Fruit fly (Drosophila melanogaster): ENCODE data around the gene PolE1.

Gene PolE1

DNA sequence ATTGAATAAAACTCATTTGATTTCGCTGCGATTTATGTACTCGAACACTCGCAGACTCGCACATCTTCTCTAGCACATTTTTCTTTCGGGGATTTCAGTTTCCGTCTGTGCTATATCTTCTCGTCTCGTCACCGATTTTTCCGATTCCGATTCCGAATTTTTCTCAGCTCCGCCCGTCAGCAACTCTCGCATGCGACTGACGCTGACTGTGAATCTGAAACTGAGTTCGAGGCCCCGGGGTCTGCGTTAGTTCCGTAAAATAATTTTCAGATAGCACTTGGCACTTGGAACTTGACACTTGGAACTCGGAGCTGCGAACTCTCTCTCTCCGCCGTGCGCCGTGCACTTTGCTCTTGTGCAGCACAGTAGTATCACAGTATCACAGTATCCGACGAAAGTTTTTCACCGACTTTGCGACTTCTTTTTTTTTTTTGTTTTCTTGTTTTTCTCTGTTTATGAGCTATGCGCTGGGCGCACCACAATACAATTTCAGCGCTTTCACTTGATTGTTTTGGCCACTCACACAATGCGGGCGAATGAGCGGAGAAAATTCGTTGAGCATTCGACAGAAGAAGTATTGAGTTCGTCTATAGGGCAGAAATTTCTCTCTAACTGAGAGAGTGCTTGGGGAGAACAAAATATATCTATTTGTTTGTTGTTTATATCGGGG, 36.8 kb downstream of the PolE1 start, which contains the start of gene CG4393:
Gene CG4393, minus strand, starts transcription at position 187 of the 670 bp plus-strand sequence.
- TF ChIP-seq Sin3A (optimal IDR thresholded peaks at IDR 0.05) (no peak), psq (optimal IDR thresholded peaks at IDR 0.05) (no peak), Myc (optimal IDR thresholded peaks at IDR 0.05) (no peak), h (optimal IDR thresholded peaks at IDR 0.05) (no peak), ttk (optimal IDR thresholded peaks at IDR 0.05) (no peak), insv (optimal IDR thresholded peaks at IDR 0.05) (no peak)

DNA sequence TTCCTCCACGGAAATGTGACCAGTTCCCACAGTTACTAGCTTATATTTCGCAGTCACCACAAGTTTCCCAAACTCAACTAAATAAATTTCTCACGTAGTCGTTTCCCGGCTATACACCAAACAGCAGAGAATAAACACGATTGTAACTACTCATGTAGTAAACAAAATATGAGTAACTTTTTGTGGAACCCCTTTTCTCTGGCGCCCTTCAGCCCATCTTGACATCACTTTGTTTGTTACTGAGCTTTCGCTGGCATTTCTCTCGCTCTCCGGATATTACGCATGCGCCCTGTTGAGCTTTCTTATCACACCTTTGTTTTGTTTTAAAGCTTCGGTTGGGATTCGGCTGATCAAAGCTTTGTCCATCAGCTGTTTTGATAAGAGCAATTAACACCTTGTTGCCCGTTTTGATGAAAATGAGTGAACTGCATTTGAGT, 38.1 kb downstream of the PolE1 start:
- TF ChIP-seq Sin3A (optimal IDR thresholded peaks at IDR 0.05): no peak

DNA sequence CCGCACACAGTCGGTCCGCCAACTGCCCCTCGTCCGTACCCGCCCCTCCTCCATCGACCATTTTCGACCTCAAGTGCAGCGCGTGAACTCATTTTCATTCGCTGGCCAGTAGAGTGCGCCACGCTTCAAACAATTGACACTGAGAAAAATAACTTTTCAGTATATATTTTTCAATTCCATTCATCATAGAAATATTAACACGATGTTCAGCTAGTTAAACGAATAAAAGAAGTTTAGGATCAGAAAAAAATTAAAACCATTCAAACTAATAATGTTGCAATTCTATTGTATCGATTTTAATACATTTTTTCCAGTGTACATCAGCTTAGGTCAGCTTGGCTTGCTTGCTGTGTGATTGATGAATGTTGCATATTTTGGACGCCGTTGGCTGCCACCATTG, 39.0 kb downstream of the PolE1 start:
- no peak for TF ChIP-seq psq (optimal IDR thresholded peaks at IDR 0.05)
- no peak for TF ChIP-seq h (optimal IDR thresholded peaks at IDR 0.05)
- TF ChIP-seq insv (optimal IDR thresholded peaks at IDR 0.05): no peak
- TF ChIP-seq ttk (optimal IDR thresholded peaks at IDR 0.05): no peak
- TF ChIP-seq Myc (optimal IDR thresholded peaks at IDR 0.05): no peak

DNA sequence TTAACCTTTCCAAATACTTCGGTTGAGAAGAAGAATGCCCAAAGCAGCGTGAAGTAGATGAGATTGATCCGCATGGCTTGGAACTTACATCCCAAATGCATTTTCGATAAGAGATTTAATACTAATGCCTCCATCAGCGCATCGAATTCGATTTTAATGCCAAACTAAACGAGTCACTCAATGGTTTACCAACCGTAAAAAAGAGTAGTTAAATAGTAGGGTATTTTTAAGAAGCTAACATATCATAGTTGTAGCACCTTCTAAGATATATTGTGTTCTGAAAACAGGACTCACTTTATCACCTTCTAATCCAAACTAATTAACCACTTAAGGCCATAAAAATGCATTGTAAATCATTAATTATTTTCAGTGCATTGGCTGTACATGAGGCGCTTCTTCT, 40.9 kb downstream of the PolE1 start, which contains the start of gene CG31515:
Gene CG31515, minus strand, starts transcription at position 101 of the 400 bp plus-strand sequence.
- TF ChIP-seq Myc (optimal IDR thresholded peaks at IDR 0.05) (no peak), h (optimal IDR thresholded peaks at IDR 0.05) (no peak), psq (optimal IDR thresholded peaks at IDR 0.05) (no peak)

DNA sequence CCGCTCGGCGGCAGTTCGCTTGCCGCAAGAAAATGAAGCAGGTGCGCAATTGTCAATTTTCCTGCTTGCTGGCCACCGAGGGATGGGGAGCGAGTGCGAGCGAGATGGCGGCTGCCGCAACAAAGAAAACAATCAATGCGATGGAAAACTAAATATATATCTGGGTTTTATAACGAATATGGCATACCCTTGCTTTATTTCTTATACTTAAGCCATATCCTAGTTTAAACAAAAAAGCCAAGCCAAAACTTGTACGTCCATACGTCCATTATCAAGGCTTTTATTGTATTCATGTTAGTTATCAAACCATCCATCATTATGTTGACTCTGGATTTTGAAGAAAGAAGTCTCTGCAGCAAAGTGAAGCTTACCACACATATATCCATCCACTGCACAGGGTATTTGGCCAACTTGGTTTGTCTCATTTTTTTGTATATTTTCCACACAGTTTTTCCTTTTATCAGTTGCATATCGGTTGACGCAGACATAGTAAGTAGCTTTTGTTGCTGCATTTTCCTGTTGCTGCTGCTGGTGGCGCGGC, 42.9 kb downstream of the PolE1 start:
- TF ChIP-seq h (optimal IDR thresholded peaks at IDR 0.05) (no peak), insv (optimal IDR thresholded peaks at IDR 0.05) (no peak), Myc (optimal IDR thresholded peaks at IDR 0.05) (no peak), Sin3A (optimal IDR thresholded peaks at IDR 0.05) (no peak)

DNA sequence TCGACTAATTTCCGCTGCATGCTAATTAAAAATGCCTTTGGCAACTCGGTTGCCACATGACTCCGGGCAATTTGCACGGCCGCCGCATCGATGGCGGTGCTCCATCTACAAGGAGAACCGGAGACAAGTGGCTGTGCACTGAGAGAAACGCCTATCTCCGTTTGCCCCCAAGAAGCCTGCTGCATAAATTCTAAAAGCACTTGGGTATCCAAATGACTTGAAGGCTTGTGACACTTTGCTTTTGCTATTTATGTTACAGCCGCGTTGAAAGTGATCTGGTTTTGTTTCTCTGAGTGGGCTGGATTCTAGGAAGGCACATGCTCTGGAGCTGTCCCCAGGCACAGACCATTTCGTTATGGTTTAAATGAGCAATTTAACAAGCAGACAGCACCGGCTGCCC, 44.3 kb downstream of the PolE1 start:
- no peak for TF ChIP-seq psq (optimal IDR thresholded peaks at IDR 0.05)
- no peak for TF ChIP-seq ttk (optimal IDR thresholded peaks at IDR 0.05)

DNA sequence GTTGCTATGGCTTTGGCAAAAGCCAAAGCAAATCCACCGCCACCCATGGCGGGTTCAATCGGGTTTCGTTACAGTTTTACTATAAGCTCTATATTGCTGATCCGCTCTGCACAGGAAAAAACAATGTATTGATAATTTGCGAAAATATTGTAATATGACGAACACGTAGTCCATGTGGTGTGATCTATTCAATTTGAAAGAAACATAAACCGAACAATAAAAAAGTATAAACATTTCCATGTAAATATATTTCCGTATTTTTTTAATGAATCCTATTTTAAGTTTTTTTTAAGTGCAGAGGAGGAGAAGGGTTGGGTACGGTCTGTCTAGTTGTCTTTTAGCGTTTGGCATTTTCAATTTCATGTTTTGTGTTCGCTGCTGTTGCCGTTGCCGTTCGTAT, 45.6 kb downstream of the PolE1 start:
- no peak for TF ChIP-seq psq (optimal IDR thresholded peaks at IDR 0.05)
- TF ChIP-seq insv (optimal IDR thresholded peaks at IDR 0.05): no peak
- TF ChIP-seq ttk (optimal IDR thresholded peaks at IDR 0.05): no peak
- TF ChIP-seq Sin3A (optimal IDR thresholded peaks at IDR 0.05): no peak

DNA sequence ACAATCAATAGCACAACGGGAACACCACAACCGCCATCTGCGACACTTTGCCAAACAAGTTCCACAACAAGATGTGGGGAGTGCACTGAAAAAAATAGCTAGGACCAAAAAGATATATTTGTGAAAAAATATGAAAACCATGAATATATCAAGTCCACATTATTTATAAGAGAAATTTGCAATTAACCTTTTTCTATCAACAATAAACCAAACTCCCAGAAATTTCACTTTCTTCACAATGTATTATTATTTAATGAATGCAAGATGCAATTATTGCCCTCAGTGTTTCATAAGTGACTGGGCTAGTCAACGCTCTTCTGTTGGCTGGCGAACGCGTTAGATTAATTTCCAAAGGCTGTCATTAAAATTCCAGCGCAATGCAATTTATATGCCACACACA, 47.8 kb downstream of the PolE1 start:
- TF ChIP-seq h (optimal IDR thresholded peaks at IDR 0.05) (no peak), insv (optimal IDR thresholded peaks at IDR 0.05) (no peak), Myc (optimal IDR thresholded peaks at IDR 0.05) (no peak), Sin3A (optimal IDR thresholded peaks at IDR 0.05) (no peak), psq (optimal IDR thresholded peaks at IDR 0.05) (no peak), ttk (optimal IDR thresholded peaks at IDR 0.05) (no peak)

DNA sequence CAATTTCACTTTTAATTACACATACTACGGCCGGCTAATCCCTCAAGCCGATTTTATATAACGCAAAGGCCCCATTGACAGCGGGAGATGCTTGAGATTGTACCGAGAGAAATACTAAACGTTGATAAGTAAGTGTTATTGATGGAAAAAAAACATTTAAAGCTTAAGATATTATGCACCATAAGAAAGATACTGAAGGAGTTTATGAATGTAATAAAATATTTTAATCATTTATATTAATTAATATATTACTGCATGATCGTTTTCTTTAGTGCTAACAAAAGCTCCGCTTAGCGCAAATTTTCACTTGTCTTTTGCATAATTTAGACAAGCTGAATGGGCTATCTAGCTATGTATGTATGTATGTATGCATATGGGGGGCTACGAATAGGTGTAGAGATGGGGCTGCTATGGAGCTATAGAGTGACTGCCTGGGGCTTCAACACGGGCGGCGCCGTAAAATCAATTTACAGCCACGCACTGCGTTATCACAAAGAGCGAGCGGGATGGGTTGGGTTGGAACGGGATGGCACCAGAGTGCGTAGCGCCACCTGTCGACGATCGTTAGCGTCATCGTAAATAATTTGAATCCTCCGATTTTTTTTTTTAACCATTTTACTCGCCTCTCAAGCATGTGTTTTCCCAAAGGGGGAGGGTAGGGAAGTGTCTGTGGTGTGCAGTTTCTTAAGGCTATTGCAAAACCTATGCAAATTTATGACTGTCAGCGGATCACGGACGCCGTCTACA, 48.8 kb downstream of the PolE1 start:
- TF ChIP-seq ttk (optimal IDR thresholded peaks at IDR 0.05) (no peak), insv (optimal IDR thresholded peaks at IDR 0.05) (no peak), h (optimal IDR thresholded peaks at IDR 0.05) (no peak), Sin3A (optimal IDR thresholded peaks at IDR 0.05) (no peak), Myc (optimal IDR thresholded peaks at IDR 0.05) (no peak), psq (optimal IDR thresholded peaks at IDR 0.05) (no peak)

DNA sequence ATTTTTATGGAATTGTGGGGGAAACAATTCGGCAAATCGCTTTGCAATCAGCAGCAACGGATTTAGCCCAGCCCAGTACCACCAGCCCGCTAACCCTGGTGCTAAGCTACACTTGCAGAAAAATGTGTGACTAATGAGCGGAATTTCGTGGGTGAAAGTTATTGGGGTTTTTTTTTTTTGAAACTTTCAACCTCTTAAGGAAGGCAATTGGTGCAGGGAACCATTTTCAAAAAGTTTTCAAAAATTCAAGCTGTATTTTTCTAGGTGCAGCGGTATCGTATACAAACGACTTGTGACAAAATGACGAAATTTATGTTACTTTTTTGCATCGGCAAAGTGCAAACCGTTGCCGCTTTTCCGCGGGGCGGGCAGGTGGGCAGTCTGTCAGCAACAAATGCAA, 51.1 kb downstream of the PolE1 start:
- TF ChIP-seq insv (optimal IDR thresholded peaks at IDR 0.05) (no peak), Sin3A (optimal IDR thresholded peaks at IDR 0.05) (no peak), h (optimal IDR thresholded peaks at IDR 0.05) (no peak), ttk (optimal IDR thresholded peaks at IDR 0.05) (no peak), Myc (optimal IDR thresholded peaks at IDR 0.05) (no peak), psq (optimal IDR thresholded peaks at IDR 0.05) (no peak)

DNA sequence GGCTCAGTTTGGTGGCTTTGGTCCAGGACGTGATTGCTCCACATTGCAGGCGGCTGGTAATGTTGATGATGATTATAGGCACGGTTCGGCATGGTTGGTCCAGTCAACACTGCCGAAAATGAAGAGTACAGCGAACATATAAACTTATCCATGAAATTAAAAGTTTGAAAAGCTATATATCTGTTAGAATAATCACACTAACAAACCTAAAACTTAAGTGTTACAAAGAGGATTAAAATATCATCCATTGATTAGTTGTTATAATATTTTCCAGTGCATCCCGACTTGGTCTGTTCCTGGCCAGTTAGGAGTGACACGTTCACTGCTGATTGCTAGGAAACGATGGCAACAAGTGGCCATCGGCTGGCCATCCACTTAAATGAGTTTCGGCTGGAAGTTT, 51.8 kb downstream of the PolE1 start:
- TF ChIP-seq insv (optimal IDR thresholded peaks at IDR 0.05) (no peak), h (optimal IDR thresholded peaks at IDR 0.05) (no peak), Myc (optimal IDR thresholded peaks at IDR 0.05) (no peak), ttk (optimal IDR thresholded peaks at IDR 0.05) (no peak), psq (optimal IDR thresholded peaks at IDR 0.05) (no peak), Sin3A (optimal IDR thresholded peaks at IDR 0.05) (no peak)

DNA sequence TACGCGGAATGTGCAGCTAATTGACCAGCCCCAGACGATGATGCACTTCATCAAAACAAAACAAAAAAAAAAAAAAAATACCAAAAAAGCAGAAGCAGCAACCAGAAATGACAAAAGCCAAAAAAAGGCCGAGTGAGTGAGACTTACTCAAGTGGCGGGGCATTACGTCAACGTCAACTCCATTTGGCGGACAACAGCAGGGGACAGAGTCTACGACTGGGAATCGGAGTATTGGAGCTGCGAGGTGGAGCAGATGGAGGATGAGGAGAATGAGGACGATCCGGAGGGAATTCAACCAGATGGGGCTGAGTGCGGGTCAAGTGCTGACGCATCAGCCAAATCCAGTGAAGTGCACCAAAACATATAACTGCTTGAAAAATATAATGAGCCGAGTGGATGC, 53.6 kb downstream of the PolE1 start:
- TF ChIP-seq Myc (optimal IDR thresholded peaks at IDR 0.05) (no peak), h (optimal IDR thresholded peaks at IDR 0.05) (no peak), ttk (optimal IDR thresholded peaks at IDR 0.05) (no peak), Sin3A (optimal IDR thresholded peaks at IDR 0.05) (no peak), insv (optimal IDR thresholded peaks at IDR 0.05) (no peak), psq (optimal IDR thresholded peaks at IDR 0.05) (no peak)

DNA sequence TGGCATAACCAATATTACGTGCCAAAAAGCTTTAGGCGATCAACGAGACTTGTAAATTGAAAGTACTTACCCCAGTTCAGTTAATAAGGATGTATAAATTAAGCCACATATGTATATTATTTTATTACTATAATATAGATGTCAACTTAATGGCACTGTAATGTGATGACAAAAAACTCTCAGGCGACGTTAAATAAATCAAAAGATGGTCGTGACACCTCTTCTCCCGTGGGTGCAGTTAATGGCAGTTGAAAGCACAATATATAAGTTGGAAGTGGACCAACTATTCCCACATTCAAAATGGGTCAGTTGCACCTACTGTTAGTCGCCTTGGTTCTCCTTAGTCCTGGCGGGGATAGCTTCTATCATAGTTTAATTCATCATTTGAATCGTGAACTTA, 54.6 kb downstream of the PolE1 start, which contains the start of gene Ir94d:
Gene Ir94d, plus strand, starts transcription at position 301 of the 400 bp plus-strand sequence.
- no peak for TF ChIP-seq insv (optimal IDR thresholded peaks at IDR 0.05)
- TF ChIP-seq ttk (optimal IDR thresholded peaks at IDR 0.05): no peak
- TF ChIP-seq Sin3A (optimal IDR thresholded peaks at IDR 0.05): no peak
- no peak for TF ChIP-seq Myc (optimal IDR thresholded peaks at IDR 0.05)
- no peak for TF ChIP-seq h (optimal IDR thresholded peaks at IDR 0.05)
- TF ChIP-seq psq (optimal IDR thresholded peaks at IDR 0.05): no peak
